Fruit fly (Drosophila melanogaster): ENCODE results near the gene Mat89Ba.

The Mat89Ba gene

dm6 chr3R:16287171-16287570 is 15.0 kb upstream of the Mat89Ba start:
- TF ChIP-seq nom (GFP tag; optimal IDR thresholded peaks at IDR 0.05) (peak; percentile 47), Asciz (GFP tag; optimal IDR thresholded peaks at IDR 0.05) (no peak), Mrtf (GFP tag; IDR thresholded peaks at IDR 0.05) (no peak), CG4617 (GFP tag; optimal IDR thresholded peaks at IDR 0.05; ENCODE audit: borderline replicate concordance) (no peak), D19A (tag; optimal IDR thresholded peaks at IDR 0.05) (peak; percentile 31), HLH54F (GFP tag; optimal IDR thresholded peaks at IDR 0.05) (no peak), pzg (GFP tag; optimal IDR thresholded peaks at IDR 0.05) (no peak), Dbx (GFP tag; IDR thresholded peaks at IDR 0.05) (no peak), phol (tag; optimal IDR thresholded peaks at IDR 0.05) (no peak), Chrac-16 (GFP tag; optimal IDR thresholded peaks at IDR 0.05) (no peak)

- TF ChIP-seq tx (GFP tag; optimal IDR thresholded peaks at IDR 0.05) (no peak), CG6654 (GFP tag; optimal IDR thresholded peaks at IDR 0.05) (peak; percentile 45), Pdp1 (GFP tag; optimal IDR thresholded peaks at IDR 0.05) (peak in 1 of 2 experiments; percentile 95), Med (GFP tag) (peak; percentile 27), Poxn (GFP tag; IDR thresholded peaks at IDR 0.05) (no peak), insv (GFP tag; optimal IDR thresholded peaks at IDR 0.05) (peak in 1 of 2 experiments; percentile 52), usp (GFP tag; optimal IDR thresholded peaks at IDR 0.05) (no peak), exex (tag; optimal IDR thresholded peaks at IDR 0.05) (peak; percentile 75), CG1529 (GFP tag; optimal IDR thresholded peaks at IDR 0.05) (peak; percentile 22), CG2202 (tag; optimal IDR thresholded peaks at IDR 0.05) (peak; percentile 30), Elba2 (GFP tag; optimal IDR thresholded peaks at IDR 0.05) (peak; percentile 9), sug (tag; optimal IDR thresholded peaks at IDR 0.05) (peak; percentile 48), grn (GFP tag; optimal IDR thresholded peaks at IDR 0.05) (peak; percentile 30), sob (GFP tag; IDR thresholded peaks at IDR 0.05) (no peak), Fer1 (GFP tag; optimal IDR thresholded peaks at IDR 0.05) (no peak), ATbp (GFP tag; optimal IDR thresholded peaks at IDR 0.05) (peak; percentile 19), CG18262 (tag; optimal IDR thresholded peaks at IDR 0.05) (peak; percentile 6), CG3995 (GFP tag; optimal IDR thresholded peaks at IDR 0.05) (peak; percentile 21), CG11723 (GFP tag; optimal IDR thresholded peaks at IDR 0.05) (no peak), mirr (GFP tag; optimal IDR thresholded peaks at IDR 0.05) (peak; percentile 28), z (GFP tag; IDR thresholded peaks at IDR 0.05) (peak; percentile 63; the same call in 1 of the 3 replicates), tap (tag; optimal IDR thresholded peaks at IDR 0.05) (peak; percentile 3), CG33557 (GFP tag; optimal IDR thresholded peaks at IDR 0.05) (peak; percentile 34), Eip74EF (GFP tag; optimal IDR thresholded peaks at IDR 0.05) (peak in 1 of 2 experiments; percentile 7), CG15601 (tag; optimal IDR thresholded peaks at IDR 0.05) (peak; percentile 47), cg (GFP tag; optimal IDR thresholded peaks at IDR 0.05) (peak; percentile 10), BtbVII (GFP tag; optimal IDR thresholded peaks at IDR 0.05) (peak; percentile 22), CG15696 (tag; optimal IDR thresholded peaks at IDR 0.05) (peak; percentile 27), chm (GFP tag; IDR thresholded peaks at IDR 0.05) (no peak), CG17568 (GFP tag; optimal IDR thresholded peaks at IDR 0.05) (peak; percentile 15), CG1832 (GFP tag; optimal IDR thresholded peaks at IDR 0.05) (no peak), lola (GFP tag; optimal IDR thresholded peaks at IDR 0.05) (no peak), Jarid2 (GFP tag; optimal IDR thresholded peaks at IDR 0.05) (no peak), br (optimal IDR thresholded peaks at IDR 0.05) (no peak), Optix (GFP tag; IDR thresholded peaks at IDR 0.05) (no peak), CG3281 (GFP tag; optimal IDR thresholded peaks at IDR 0.05) (peak; percentile 24), dmrt11E (tag; optimal IDR thresholded peaks at IDR 0.05) (peak; percentile 4), CG3407 (GFP tag; optimal IDR thresholded peaks at IDR 0.05) (peak; percentile 7)
Measured at dm6 chr3R:16285612-16286188, 13.5 kb upstream of the Mat89Ba start.
